Fruit fly (Drosophila melanogaster) whole organism, embryonic: ENCODE results near the gene CG7634.
A peak's percentile ranks its signal among the peaks of the same experiment; 100 is the strongest.

Source experiments
- Antp ChIP-seq: fragments of 200-800 bp; sonication (Bioruptor generic); optimal IDR thresholded peaks from 3 replicates; lab custom pipeline; 2016; ENCODE audit warnings: missing biosample characterization, missing genetic modification characterization
- CG10654 ChIP-seq: fragments of 200-800 bp; sonication (Bioruptor generic); optimal IDR thresholded peaks from 2 replicates; lab custom pipeline; 2016; ENCODE audit warnings: missing biosample characterization, missing genetic modification characterization
- CG13287 ChIP-seq: fragments of 200-800 bp; sonication (Bioruptor generic); IDR thresholded peaks from 2 replicates; pipeline ENCODE4 v1.3.6; 2022; ENCODE audit warnings: missing biosample characterization, missing genetic modification characterization; ENCODE audit not compliant: partially characterized antibody
- CG1529 ChIP-seq: fragments of 200-800 bp; sonication (Bioruptor generic); optimal IDR thresholded peaks from 3 replicates; lab custom pipeline; 2018; ENCODE audit warnings: missing biosample characterization, missing genetic modification characterization
- CG1602 ChIP-seq: fragments of 200-800 bp; sonication (Bioruptor generic); optimal IDR thresholded peaks from 3 replicates; lab custom pipeline; 2016; ENCODE audit warnings: missing biosample characterization, missing genetic modification characterization
- CG17612 ChIP-seq: fragments of 200-800 bp; sonication (Bioruptor generic); IDR thresholded peaks from 2 replicates; pipeline ENCODE4 v1.3.6; 2022; ENCODE audit warnings: missing biosample characterization, missing genetic modification characterization
- CG17912 ChIP-seq: fragments of 200-800 bp; sonication (Bioruptor generic); optimal IDR thresholded peaks from 2 replicates; lab custom pipeline; 2018; ENCODE audit warnings: missing biosample characterization, mild to moderate bottlenecking, missing genetic modification characterization
- CG1832 ChIP-seq: fragments of 200-800 bp; sonication (Bioruptor generic); optimal IDR thresholded peaks from 2 replicates; lab custom pipeline; 2017; ENCODE audit warnings: missing biosample characterization, mild to moderate bottlenecking, missing genetic modification characterization, inconsistent platforms
- CG2116 ChIP-seq: fragments of 200-800 bp; sonication (Bioruptor generic); optimal IDR thresholded peaks from 3 replicates; lab custom pipeline; 2018; ENCODE audit warnings: missing biosample characterization, mild to moderate bottlenecking, missing genetic modification characterization
- CG2120 ChIP-seq: fragments of 200-800 bp; sonication (Bioruptor generic); optimal IDR thresholded peaks from 3 replicates; lab custom pipeline; 2016; ENCODE audit warnings: missing biosample characterization, missing genetic modification characterization
- CG2712 ChIP-seq: fragments of 200-800 bp; optimal IDR thresholded peaks from 3 replicates; lab custom pipeline; 2019; ENCODE audit warnings: missing biosample characterization, mild to moderate bottlenecking, missing genetic modification characterization, moderate library complexity
- CG30403 ChIP-seq: fragments of 200-800 bp; sonication (Bioruptor generic); optimal IDR thresholded peaks from 3 replicates; lab custom pipeline; 2016; ENCODE audit warnings: missing biosample characterization, missing genetic modification characterization
- CG3995 ChIP-seq: fragments of 200-800 bp; sonication (Bioruptor generic); optimal IDR thresholded peaks from 3 replicates; lab custom pipeline; 2016; ENCODE audit warnings: missing biosample characterization, missing genetic modification characterization
- CG43689 ChIP-seq: fragments of 200-800 bp; sonication (Bioruptor generic); IDR thresholded peaks from 2 replicates; pipeline ENCODE4 v1.3.6; 2022; ENCODE audit warnings: missing biosample characterization, missing genetic modification characterization
- CG4707 ChIP-seq: fragments of 200-800 bp; sonication (Bioruptor generic); optimal IDR thresholded peaks from 2 replicates; lab custom pipeline; 2018; ENCODE audit warnings: missing biosample characterization, mild to moderate bottlenecking, missing genetic modification characterization, moderate library complexity
- CG5180 ChIP-seq: fragments of 200-800 bp; sonication (Bioruptor generic); optimal IDR thresholded peaks from 3 replicates; lab custom pipeline; 2017; ENCODE audit warnings: missing biosample characterization, missing genetic modification characterization, mild to moderate bottlenecking, moderate library complexity, missing genetic modification reagents
- CG5953 ChIP-seq: fragments of 200-800 bp; sonication (Bioruptor generic); IDR thresholded peaks from 2 replicates; pipeline ENCODE4 v1.3.6; 2022; ENCODE audit warnings: missing biosample characterization, missing genetic modification characterization
- CG7372 ChIP-seq: fragments of 200-800 bp; sonication (Bioruptor generic); IDR thresholded peaks from 2 replicates; pipeline ENCODE4 v1.3.6; 2022; ENCODE audit warnings: missing biosample characterization, missing genetic modification characterization
- CG7556 ChIP-seq: fragments of 200-800 bp; sonication (Bioruptor generic); optimal IDR thresholded peaks from 2 replicates; lab custom pipeline; 2017; ENCODE audit warnings: missing biosample characterization, mild to moderate bottlenecking, missing genetic modification characterization
- CG7839 ChIP-seq: fragments of 200-800 bp; sonication (Bioruptor generic); optimal IDR thresholded peaks from 3 replicates; lab custom pipeline; 2018; ENCODE audit warnings: missing biosample characterization, mild to moderate bottlenecking, missing genetic modification characterization, moderate library complexity
- CG8924 ChIP-seq: fragments of 200-800 bp; optimal IDR thresholded peaks from 3 replicates; lab custom pipeline; 2019; ENCODE audit warnings: missing biosample characterization, mild to moderate bottlenecking, missing genetic modification characterization, moderate library complexity
- Dek ChIP-seq: fragments of 200-800 bp; sonication (Bioruptor generic); optimal IDR thresholded peaks from 3 replicates; lab custom pipeline; 2019; ENCODE audit warnings: missing biosample characterization, mild to moderate bottlenecking, missing genetic modification characterization, moderate library complexity
- E2f2 ChIP-seq: fragments of 200-800 bp; sonication (Bioruptor generic); IDR thresholded peaks from 2 replicates; pipeline ENCODE4 v1.3.6; 2022; ENCODE audit warnings: missing biosample characterization, missing genetic modification characterization
- Fer3 ChIP-seq: fragments of 200-800 bp; sonication (Bioruptor generic); optimal IDR thresholded peaks from 2 replicates; lab custom pipeline; 2018; ENCODE audit warnings: missing biosample characterization, mild to moderate bottlenecking, missing genetic modification characterization, moderate library complexity
- Gsc ChIP-seq: fragments of 200-800 bp; sonication (Bioruptor generic); IDR thresholded peaks from 2 replicates; pipeline ENCODE4 v1.3.6; 2022; ENCODE audit warnings: missing biosample characterization, missing genetic modification characterization
- Hand ChIP-seq: fragments of 200-800 bp; sonication (Bioruptor generic); optimal IDR thresholded peaks from 2 replicates; lab custom pipeline; 2017; ENCODE audit warnings: mild to moderate bottlenecking, missing biosample characterization, missing genetic modification reagents, missing genetic modification characterization
- HmgD ChIP-seq: fragments of 200-800 bp; sonication (Bioruptor generic); optimal IDR thresholded peaks from 3 replicates; lab custom pipeline; 2016; ENCODE audit warnings: missing biosample characterization, missing genetic modification characterization
- Hr3 ChIP-seq: fragments of 200-800 bp; sonication (Bioruptor generic); optimal IDR thresholded peaks from 3 replicates; lab custom pipeline; 2016; ENCODE audit warnings: missing biosample characterization, missing genetic modification characterization
- MBD-R2 ChIP-seq: fragments of 200-800 bp; sonication (Bioruptor generic); IDR thresholded peaks from 2 replicates; pipeline ENCODE4 v1.3.6; 2022; ENCODE audit warnings: missing biosample characterization, missing genetic modification characterization
- Myb ChIP-seq: fragments of 200-800 bp; sonication (Bioruptor generic); optimal IDR thresholded peaks from 2 replicates; lab custom pipeline; 2016; ENCODE audit warnings: missing biosample characterization, missing genetic modification characterization
- Xbp1 ChIP-seq: fragments of 200-800 bp; sonication (Bioruptor generic); optimal IDR thresholded peaks from 3 replicates; lab custom pipeline; 2016; ENCODE audit warnings: missing biosample characterization, mild to moderate bottlenecking, missing genetic modification characterization
- Xrp1 ChIP-seq: fragments of 200-800 bp; sonication (Bioruptor generic); IDR thresholded peaks from 2 replicates; pipeline ENCODE4 v1.3.6; 2022; ENCODE audit warnings: missing biosample characterization, missing genetic modification characterization
- al ChIP-seq: fragments of 200-800 bp; sonication (Bioruptor generic); IDR thresholded peaks from 2 replicates; pipeline ENCODE4 v1.3.6; 2022; ENCODE audit warnings: missing biosample characterization, missing genetic modification characterization
- aop ChIP-seq: fragments of 200-800 bp; sonication (Bioruptor generic); IDR thresholded peaks from 2 replicates; pipeline ENCODE4 v1.3.6; 2022; ENCODE audit warnings: missing biosample characterization, missing genetic modification characterization
- bcd ChIP-seq: fragments of 200-800 bp; sonication (Bioruptor generic); optimal IDR thresholded peaks from 2 replicates; lab custom pipeline; 2017; ENCODE audit warnings: missing biosample characterization, mild to moderate bottlenecking, missing genetic modification characterization
- br ChIP-seq: fragments of >200 bp; optimal IDR thresholded peaks from 2 replicates; lab custom pipeline; 2017
- bsh ChIP-seq, 2 experiments: fragments of 200-800 bp; sonication (Bioruptor generic); optimal IDR thresholded peaks; 2 replicates each; lab custom pipeline; 2017 to 2018; ENCODE audit warnings: mild to moderate bottlenecking in 2 of 2, missing biosample characterization in 2 of 2, missing genetic modification characterization in 2 of 2, moderate library complexity in 1 of 2
- dan ChIP-seq: fragments of 200-800 bp; sonication (Bioruptor generic); IDR thresholded peaks from 2 replicates; pipeline ENCODE4 v1.3.6; 2022; ENCODE audit warnings: missing biosample characterization, missing genetic modification characterization
- fu2 ChIP-seq: fragments of 200-800 bp; sonication (Bioruptor generic); optimal IDR thresholded peaks from 2 replicates; lab custom pipeline; 2016; ENCODE audit warnings: missing biosample characterization, missing genetic modification characterization
- gcm ChIP-seq: fragments of 200-800 bp; sonication (Bioruptor generic); optimal IDR thresholded peaks from 2 replicates; lab custom pipeline; 2019; ENCODE audit warnings: missing biosample characterization, mild to moderate bottlenecking, missing genetic modification characterization, moderate library complexity
- grau ChIP-seq: fragments of 200-800 bp; optimal IDR thresholded peaks from 3 replicates; lab custom pipeline; 2019; ENCODE audit warnings: missing biosample characterization, mild to moderate bottlenecking, missing genetic modification characterization, moderate library complexity
- hb ChIP-seq: fragments of 200-800 bp; sonication (Bioruptor generic); IDR thresholded peaks from 3 replicates; pipeline ENCODE4 v1.3.6; 2022; ENCODE audit warnings: missing biosample characterization, missing genetic modification characterization; ENCODE audit not compliant: partially characterized antibody
- insv ChIP-seq, 2 experiments: fragments of 200-800 bp; sonication (Bioruptor generic); optimal IDR thresholded peaks; 3 replicates each; lab custom pipeline; 2016 to 2018; ENCODE audit warnings: missing biosample characterization in 2 of 2, missing genetic modification characterization in 2 of 2
- lbe ChIP-seq: fragments of 200-800 bp; sonication (Bioruptor generic); optimal IDR thresholded peaks from 2 replicates; lab custom pipeline; 2016; ENCODE audit warnings: missing biosample characterization, mild to moderate bottlenecking, missing genetic modification characterization
- pan ChIP-seq, 4 experiments: fragments of >200 bp in 3 of 4; fragments of 200-800 bp in 1 of 4; sonication (Bioruptor generic) in 1 of 4; optimal IDR thresholded peaks in 3 of 4; IDR thresholded peaks in 1 of 4; 2 replicates each; pipeline versions ENCODE4 v1.3.6 to Lab custom; 2017 to 2022; ENCODE audit warnings: missing biosample characterization in 2 of 4, missing genetic modification characterization in 2 of 4, mixed read lengths in 1 of 4
- sr ChIP-seq: fragments of 200-800 bp; sonication (Bioruptor generic); IDR thresholded peaks from 3 replicates; pipeline ENCODE4 v1.3.6; 2022; ENCODE audit warnings: missing biosample characterization, missing genetic modification characterization
- tap ChIP-seq: fragments of 200-800 bp; optimal IDR thresholded peaks from 3 replicates; lab custom pipeline; 2019; ENCODE audit warnings: missing biosample characterization, mild to moderate bottlenecking, missing genetic modification characterization, moderate library complexity
- ttk ChIP-seq: fragments of 200-800 bp; sonication (Bioruptor generic); IDR thresholded peaks from 2 replicates; pipeline ENCODE4 v2.1.2; 2022; ENCODE audit warnings: missing biosample characterization, missing genetic modification characterization

CG7634 gene

dm6 chr3L:21515823-21516715, 49.2 kb upstream of the CG7634 start, which contains the start of the genes SAK and Cdk12 (continued):
- no peak for TF ChIP-seq HmgD (GFP tag; lab: Kevin White, UChicago)
- TF ChIP-seq hb (GFP tag; lab: Robert Waterston, UW) = no peak
- peak; percentile 83 for TF ChIP-seq E2f2 (GFP tag; lab: Robert Waterston, UW)
- peak; percentile 65 for TF ChIP-seq lbe (GFP tag; lab: Kevin White, UChicago)
- TF ChIP-seq Fer3 (tag; lab: Kevin White, UChicago) = peak; percentile 82
- no peak for TF ChIP-seq CG4707
- peak; percentile 67 for TF ChIP-seq fu2 (GFP tag; lab: Kevin White, UChicago)
- TF ChIP-seq insv (GFP tag; optimal IDR thresholded peaks at IDR 0.05; lab: Kevin White, UChicago) = peak in 1 of 2 experiments; percentile 71
- TF ChIP-seq CG30403 (GFP tag; lab: Kevin White, UChicago) = peak; percentile 92
- TF ChIP-seq CG2116 (GFP tag; lab: Kevin White, UChicago) = peak; percentile 74
- TF ChIP-seq Xrp1 (GFP tag; lab: Robert Waterston, UW) = peak; percentile 77
- peak; percentile 60 for TF ChIP-seq MBD-R2 (GFP tag; lab: Robert Waterston, UW)
- TF ChIP-seq CG1602 (GFP tag; lab: Kevin White, UChicago) = peak; percentile 88
- TF ChIP-seq CG8924 = peak; percentile 89
- TF ChIP-seq CG1832 (GFP tag; lab: Kevin White, UChicago) = no peak
- TF ChIP-seq CG7556 (GFP tag; lab: Kevin White, UChicago) = peak; percentile 87
- peak; percentile 40; the same call in 1 of the 2 replicates for TF ChIP-seq dan
- peak; percentile 82 for TF ChIP-seq tap
- peak; percentile 84 for TF ChIP-seq CG2120 (GFP tag; lab: Kevin White, UChicago)
- peak; percentile 71 for TF ChIP-seq Antp (GFP tag; lab: Kevin White, UChicago)
- peak; percentile 5; the same call in 1 of the 3 replicates for TF ChIP-seq sr (GFP tag; lab: Robert Waterston, UW)
- TF ChIP-seq CG17612 (GFP tag; lab: Robert Waterston, UW) = peak; percentile 81
- peak; percentile 89 for TF ChIP-seq CG2712 (tag; lab: Kevin White, UChicago)
- peak; percentile 76 for TF ChIP-seq gcm (GFP tag; lab: Kevin White, UChicago)
- no peak for TF ChIP-seq pan (optimal IDR thresholded peaks at IDR 0.05; lab: Kevin White, UChicago)
- TF ChIP-seq pan (GFP tag; optimal IDR thresholded peaks at IDR 0.05 in 1 of 2, IDR thresholded peaks at IDR 0.05 in 1 of 2) = peak in 1 of 2 experiments; percentile 84
- TF ChIP-seq CG43689 (GFP tag; lab: Robert Waterston, UW) = 0 out of 2 replicates have a peak, but pooled peaks have one; percentile 34
- TF ChIP-seq al (GFP tag; lab: Robert Waterston, UW) = peak; percentile 75
- TF ChIP-seq aop (GFP tag; lab: Robert Waterston, UW) = peak; percentile 47; the same call in 1 of the 2 replicates
- peak; percentile 45 for TF ChIP-seq CG3995 (GFP tag; lab: Kevin White, UChicago)
- TF ChIP-seq grau (tag; lab: Kevin White, UChicago) = peak; percentile 92
- peak; percentile 54 for TF ChIP-seq Myb (GFP tag; lab: Kevin White, UChicago)
- TF ChIP-seq CG17912 = peak; percentile 44
- TF ChIP-seq CG13287 (GFP tag; lab: Robert Waterston, UW) = peak; percentile 59
- no peak for TF ChIP-seq br (lab: Kevin White, UChicago)
- TF ChIP-seq CG7839 (tag; lab: Kevin White, UChicago) = peak; percentile 88
- peak; percentile 86 for TF ChIP-seq Dek (tag; lab: Kevin White, UChicago)
- peak; percentile 64 for TF ChIP-seq CG10654 (GFP tag; lab: Kevin White, UChicago)
- peak; percentile 74 for TF ChIP-seq CG7372 (GFP tag; lab: Robert Waterston, UW)
- peak; percentile 91 for TF ChIP-seq Hr3 (GFP tag; lab: Kevin White, UChicago)
- TF ChIP-seq ttk (GFP tag; lab: Robert Waterston, UW) = peak; percentile 82
- peak; percentile 38; the same call in 1 of the 2 replicates for TF ChIP-seq CG5953 (GFP tag; lab: Robert Waterston, UW)
- TF ChIP-seq bcd (GFP tag; lab: Kevin White, UChicago) = peak; percentile 91
- peak; percentile 36 for TF ChIP-seq Hand (GFP tag; lab: Kevin White, UChicago)
- no peak for TF ChIP-seq CG5180
- TF ChIP-seq Xbp1 (GFP tag; lab: Kevin White, UChicago) = peak; percentile 88
- TF ChIP-seq Gsc = no peak; the same call in 1 of the 2 replicates
- TF ChIP-seq bsh (GFP tag; optimal IDR thresholded peaks at IDR 0.05; lab: Kevin White, UChicago) = peak; percentile 17 to 83
- TF ChIP-seq CG1529 (GFP tag; lab: Kevin White, UChicago) = peak; percentile 66
